Worm (Caenorhabditis elegans) whole organism, L4 larva: ENCODE measurements around the gene B0252.11.

Source experiments
- ZK546.5 ChIP-seq, 2 experiments: sonication (generic microtip); optimal IDR thresholded peaks; 2 replicates each; lab custom pipeline; 2017; ENCODE audit warnings: missing biosample characterization in 2 of 2, missing genetic modification characterization in 2 of 2
- daf-16 ChIP-seq, 3 experiments: sonication (generic microtip); optimal IDR thresholded peaks; 2 replicates each; lab custom pipeline; 2016 to 2017; ENCODE audit warnings: missing genetic modification characterization in 3 of 3, missing genetic modification reagents in 3 of 3, mild to moderate bottlenecking in 2 of 3, missing compliant biosample characterization in 2 of 3, missing biosample characterization in 1 of 3, moderate library complexity in 1 of 3
- dpl-1 ChIP-seq: fragments of 150-350 bp; optimal IDR thresholded peaks from 2 replicates; lab custom pipeline; 2014; ENCODE audit warnings: missing biosample characterization, missing genetic modification reagents, missing genetic modification characterization
- egl-27 ChIP-seq: sonication (generic microtip); optimal IDR thresholded peaks from 3 replicates; lab custom pipeline; 2017; ENCODE audit warnings: missing biosample characterization, missing genetic modification reagents, missing genetic modification characterization
- egl-43 ChIP-seq: fragments of 200-800 bp; sonication (Bioruptor generic); IDR thresholded peaks from 2 replicates; pipeline ENCODE4 v1.3.6; 2022; ENCODE audit warnings: missing genetic modification reagents, missing genetic modification characterization, missing compliant biosample characterization
- lim-7 ChIP-seq: fragments of 200-800 bp; sonication (Bioruptor generic); IDR thresholded peaks from 2 replicates; pipeline ENCODE4 v1.3.6; 2022; ENCODE audit warnings: missing genetic modification characterization, missing compliant biosample characterization
- lin-13 ChIP-seq: fragments of 150-350 bp; optimal IDR thresholded peaks from 2 replicates; lab custom pipeline; 2014; ENCODE audit warnings: missing biosample characterization, missing genetic modification reagents, missing genetic modification characterization
- lir-3 ChIP-seq: sonication (generic microtip); optimal IDR thresholded peaks from 2 replicates; lab custom pipeline; 2016; ENCODE audit warnings: mild to moderate bottlenecking, missing genetic modification characterization, missing compliant biosample characterization
- mdt-29 ChIP-seq: fragments of 200-800 bp; sonication (Bioruptor generic); IDR thresholded peaks from 2 replicates; pipeline ENCODE4 v1.3.6; 2022; ENCODE audit warnings: missing genetic modification reagents, missing genetic modification characterization, missing compliant biosample characterization
- nhr-11 ChIP-seq: fragments of 150-350 bp; optimal IDR thresholded peaks from 2 replicates; lab custom pipeline; 2014; ENCODE audit warnings: missing biosample characterization, missing genetic modification characterization
- spr-3 ChIP-seq: fragments of 200-800 bp; sonication (Bioruptor generic); optimal IDR thresholded peaks from 2 replicates; lab custom pipeline; 2018; ENCODE audit warnings: mild to moderate bottlenecking, missing genetic modification characterization, missing compliant biosample characterization
- unc-62 ChIP-seq, 3 experiments: fragments of 150-350 bp in 1 of 3; sonication (generic microtip); optimal IDR thresholded peaks in 2 of 3; peaks in 1 of 3; 1 replicate in 1 of 3; 2 replicates in 2 of 3; lab custom pipeline; 2014 to 2017; ENCODE audit warnings: missing biosample characterization in 3 of 3, missing genetic modification characterization in 3 of 3, missing genetic modification reagents in 3 of 3, missing genotype in 1 of 3

- TF ChIP-seq spr-3 (no peak), egl-43 (GFP tag; lab: Robert Waterston, UW) (peak; percentile 37; the same call in 1 of the 2 replicates), ZK546.5 (tag; optimal IDR thresholded peaks at IDR 0.05; lab: Kevin White, UChicago) (no peak), unc-62 (GFP tag; optimal IDR thresholded peaks at IDR 0.05 in 1 of 2; lab: Kevin White, UChicago) (no peak), unc-62 (tag; optimal IDR thresholded peaks at IDR 0.05; lab: Kevin White, UChicago) (no peak), lir-3 (tag; lab: Kevin White, UChicago) (no peak), lin-13 (peak; percentile 56), mdt-29 (GFP tag; lab: Robert Waterston, UW) (no peak), daf-16 (GFP tag; optimal IDR thresholded peaks at IDR 0.05; lab: Kevin White, UChicago) (peak; percentile 18 to 40), daf-16 (tag; optimal IDR thresholded peaks at IDR 0.05; lab: Kevin White, UChicago) (peak; percentile 69), nhr-11 (tag; lab: Kevin White, UChicago) (peak; percentile 73), lim-7 (GFP tag; lab: Robert Waterston, UW) (no peak), egl-27 (tag; lab: Kevin White, UChicago) (no peak), dpl-1 (GFP tag; lab: Kevin White, UChicago) (peak; percentile 46)
These were observed 8.9 kb upstream of the B0252.11 start for ce11 chrII:6926488-6926887.
